Worm (Caenorhabditis elegans) whole organism, late embryonic: Measurements from ENCODE around the gene F21G4.6.

Experiments used
- F13H6.1 ChIP-seq: sonication (generic microtip); optimal IDR thresholded peaks from 2 replicates; lab custom pipeline; 2016; ENCODE audit warnings: missing genetic modification characterization, missing compliant biosample characterization
- T23F11.4 ChIP-seq: fragments of 200-800 bp; sonication (Bioruptor generic); optimal IDR thresholded peaks from 2 replicates; lab custom pipeline; 2018; ENCODE audit warnings: mild to moderate bottlenecking, missing genetic modification characterization, missing compliant biosample characterization
- ahr-1 ChIP-seq: sonication (generic microtip); optimal IDR thresholded peaks from 2 replicates; lab custom pipeline; 2016; ENCODE audit warnings: missing genetic modification characterization, missing compliant biosample characterization
- ama-1 ChIP-seq: fragments of 150-350 bp; optimal IDR thresholded peaks from 2 replicates; lab custom pipeline; 2014
- ceh-18 ChIP-seq: sonication (generic microtip); optimal IDR thresholded peaks from 2 replicates; lab custom pipeline; 2016; ENCODE audit warnings: missing genetic modification characterization, missing compliant biosample characterization
- ceh-19 ChIP-seq: fragments of 200-800 bp; sonication (Bioruptor generic); optimal IDR thresholded peaks from 2 replicates; lab custom pipeline; 2018; ENCODE audit warnings: mild to moderate bottlenecking, missing genetic modification characterization, missing compliant biosample characterization
- ceh-22 ChIP-seq: sonication (generic microtip); optimal IDR thresholded peaks from 2 replicates; lab custom pipeline; 2017; ENCODE audit warnings: missing biosample characterization, missing genetic modification characterization
- ceh-31 ChIP-seq: sonication (generic microtip); optimal IDR thresholded peaks from 2 replicates; lab custom pipeline; 2016; ENCODE audit warnings: missing genetic modification characterization, missing compliant biosample characterization
- ceh-34 ChIP-seq: sonication (generic microtip); optimal IDR thresholded peaks from 2 replicates; lab custom pipeline; 2016; ENCODE audit warnings: mild to moderate bottlenecking, missing genetic modification characterization, missing compliant biosample characterization
- ceh-45 ChIP-seq: fragments of 200-800 bp; sonication (Bioruptor generic); IDR thresholded peaks from 2 replicates; pipeline ENCODE4 v1.3.6; 2022; ENCODE audit warnings: missing genetic modification reagents, missing genetic modification characterization, missing compliant biosample characterization
- ceh-6 ChIP-seq: fragments of 200-800 bp; sonication (Bioruptor generic); optimal IDR thresholded peaks from 2 replicates; lab custom pipeline; 2018; ENCODE audit warnings: mild to moderate bottlenecking, missing genetic modification characterization, missing compliant biosample characterization
- che-1 ChIP-seq: sonication (generic microtip); optimal IDR thresholded peaks from 2 replicates; lab custom pipeline; 2016; ENCODE audit warnings: mild to moderate bottlenecking, missing genetic modification characterization, missing compliant biosample characterization
- dve-1 ChIP-seq: sonication (generic microtip); optimal IDR thresholded peaks from 2 replicates; lab custom pipeline; 2017; ENCODE audit warnings: antibody characterized with exemption, mild to moderate bottlenecking, missing genetic modification characterization, missing compliant biosample characterization
- elt-2 ChIP-seq: sonication (generic microtip); optimal IDR thresholded peaks from 2 replicates; lab custom pipeline; 2016; ENCODE audit warnings: missing genetic modification reagents, missing genetic modification characterization, missing compliant biosample characterization
- ets-4 ChIP-seq: sonication (generic microtip); optimal IDR thresholded peaks from 2 replicates; lab custom pipeline; 2016; ENCODE audit warnings: missing genetic modification characterization, missing compliant biosample characterization
- fax-1 ChIP-seq: sonication (generic microtip); optimal IDR thresholded peaks from 2 replicates; lab custom pipeline; 2016; ENCODE audit warnings: missing genotype, missing genetic modification characterization, missing compliant biosample characterization
- fkh-10 ChIP-seq: fragments of 150-350 bp; optimal IDR thresholded peaks from 2 replicates; lab custom pipeline; 2014; ENCODE audit warnings: missing biosample characterization, missing genetic modification reagents, missing genetic modification characterization
- hlh-15 ChIP-seq: sonication (generic microtip); optimal IDR thresholded peaks from 2 replicates; lab custom pipeline; 2016; ENCODE audit warnings: missing genetic modification characterization, missing compliant biosample characterization
- hlh-30 ChIP-seq: sonication (generic microtip); optimal IDR thresholded peaks from 2 replicates; lab custom pipeline; 2017; ENCODE audit warnings: antibody characterized with exemption, missing genetic modification characterization, missing compliant biosample characterization; ENCODE audit not compliant: insufficient read depth
- lim-6 ChIP-seq: sonication (generic microtip); optimal IDR thresholded peaks from 2 replicates; lab custom pipeline; 2016; ENCODE audit warnings: missing genetic modification characterization, missing compliant biosample characterization
- madf-2 ChIP-seq: sonication (generic microtip); optimal IDR thresholded peaks from 2 replicates; lab custom pipeline; 2017; ENCODE audit warnings: missing genetic modification characterization, missing compliant biosample characterization
- mec-3 ChIP-seq: sonication (generic microtip); optimal IDR thresholded peaks from 2 replicates; lab custom pipeline; 2016; ENCODE audit warnings: borderline replicate concordance, missing genetic modification characterization, missing compliant biosample characterization
- nfya-1 ChIP-seq: sonication (generic microtip); optimal IDR thresholded peaks from 2 replicates; lab custom pipeline; 2017; ENCODE audit warnings: missing genetic modification characterization, mild to moderate bottlenecking, missing compliant biosample characterization, antibody characterized with exemption, moderate library complexity
- nhr-232 ChIP-seq: sonication (generic microtip); optimal IDR thresholded peaks from 2 replicates; lab custom pipeline; 2016; ENCODE audit warnings: missing genetic modification characterization, missing compliant biosample characterization
- npax-4 ChIP-seq: sonication (generic microtip); optimal IDR thresholded peaks from 2 replicates; lab custom pipeline; 2016; ENCODE audit warnings: missing genetic modification characterization, missing compliant biosample characterization
- odd-2 ChIP-seq: sonication (generic microtip); optimal IDR thresholded peaks from 2 replicates; lab custom pipeline; 2017; ENCODE audit warnings: antibody characterized with exemption, mild to moderate bottlenecking, missing genetic modification characterization, missing compliant biosample characterization
- pax-1 ChIP-seq: fragments of 150-350 bp; optimal IDR thresholded peaks from 2 replicates; lab custom pipeline; 2014; ENCODE audit warnings: missing biosample characterization, missing genetic modification characterization
- pqm-1 ChIP-seq: sonication (generic microtip); optimal IDR thresholded peaks from 2 replicates; lab custom pipeline; 2016; ENCODE audit warnings: missing genetic modification characterization, missing compliant biosample characterization
- pros-1 ChIP-seq: fragments of 150-350 bp; optimal IDR thresholded peaks from 2 replicates; lab custom pipeline; 2014; ENCODE audit warnings: missing biosample characterization, missing genetic modification reagents, missing genetic modification characterization
- rnt-1 ChIP-seq: sonication (generic microtip); optimal IDR thresholded peaks from 2 replicates; lab custom pipeline; 2016; ENCODE audit warnings: missing genetic modification characterization, missing compliant biosample characterization
- sdc-2 ChIP-seq: sonication (generic microtip); optimal IDR thresholded peaks from 2 replicates; lab custom pipeline; 2016; ENCODE audit warnings: missing genotype, missing genetic modification characterization, missing compliant biosample characterization
- sox-4 ChIP-seq: sonication (generic microtip); optimal IDR thresholded peaks from 2 replicates; lab custom pipeline; 2017; ENCODE audit warnings: mild to moderate bottlenecking, missing genetic modification characterization, inconsistent platforms, missing compliant biosample characterization
- syd-9 ChIP-seq: sonication (generic microtip); optimal IDR thresholded peaks from 2 replicates; lab custom pipeline; 2016; ENCODE audit warnings: mild to moderate bottlenecking, missing genetic modification characterization, moderate library complexity, missing compliant biosample characterization
- tbx-2 ChIP-seq: sonication (generic microtip); optimal IDR thresholded peaks from 2 replicates; lab custom pipeline; 2016; ENCODE audit warnings: missing genetic modification characterization, missing compliant biosample characterization
- tbx-7 ChIP-seq: sonication (generic microtip); optimal IDR thresholded peaks from 2 replicates; lab custom pipeline; 2016; ENCODE audit warnings: missing genotype, missing genetic modification characterization, missing compliant biosample characterization
- unc-3 ChIP-seq, 2 experiments: fragments of 200-800 bp in 1 of 2; sonication (Bioruptor generic) in 1 of 2; sonication (generic microtip) in 1 of 2; conservative IDR thresholded peaks in 1 of 2; optimal IDR thresholded peaks in 1 of 2; 2 replicates each; pipeline versions ENCODE4 v1.3.6 to Lab custom; 2016 to 2022; ENCODE audit warnings: missing compliant biosample characterization in 2 of 2, missing genetic modification characterization in 2 of 2, missing genetic modification reagents in 1 of 2
- unc-42 ChIP-seq: sonication (generic microtip); optimal IDR thresholded peaks from 2 replicates; lab custom pipeline; 2016; ENCODE audit warnings: missing genotype, missing genetic modification characterization, missing compliant biosample characterization
- unc-55 ChIP-seq: sonication (generic microtip); optimal IDR thresholded peaks from 2 replicates; lab custom pipeline; 2017; ENCODE audit warnings: missing biosample characterization, missing genetic modification reagents, missing genetic modification characterization
- ztf-16 ChIP-seq: sonication (generic microtip); optimal IDR thresholded peaks from 2 replicates; lab custom pipeline; 2017; ENCODE audit warnings: missing genetic modification characterization, missing compliant biosample characterization

The F21G4.6 gene

ce11 chrX:9905840-9906239, 11.4 kb downstream of the F21G4.6 start, which contains the start of gene F21G4.5:
Gene F21G4.5, plus strand, starts transcription at chrX:9906140.
- TF ChIP-seq rnt-1 (no peak), pax-1 (no peak), ahr-1 (tag; lab: Kevin White, UChicago) (no peak), pros-1 (tag; lab: Kevin White, UChicago) (no peak), ztf-16 (no peak), ceh-6 (GFP tag; lab: Kevin White, UChicago) (no peak)

- TF ChIP-seq unc-3 (GFP tag; conservative IDR thresholded peaks at IDR 0.05; lab: Robert Waterston, UW) (no peak), unc-3 (tag; optimal IDR thresholded peaks at IDR 0.05; lab: Kevin White, UChicago) (no peak), ceh-31 (tag; lab: Kevin White, UChicago) (peak; percentile 74), ceh-34 (tag; lab: Kevin White, UChicago) (peak; percentile 35), nfya-1 (tag; lab: Kevin White, UChicago) (peak; percentile 67), ceh-19 (GFP tag; lab: Kevin White, UChicago) (peak; percentile 43), fax-1 (tag; lab: Kevin White, UChicago) (no peak), pqm-1 (tag; lab: Kevin White, UChicago) (no peak), hlh-30 (tag; lab: Kevin White, UChicago) (peak; percentile 38), sdc-2 (tag; lab: Kevin White, UChicago) (peak; percentile 58), ets-4 (no peak), unc-55 (GFP tag; lab: Kevin White, UChicago) (peak; percentile 31), tbx-2 (peak; percentile 37), elt-2 (tag; lab: Kevin White, UChicago) (no peak), unc-42 (tag; lab: Kevin White, UChicago) (peak; percentile 67), hlh-15 (no peak), che-1 (tag; lab: Kevin White, UChicago) (no peak), dve-1 (tag; lab: Kevin White, UChicago) (peak; percentile 37)
- TF ChIP-seq, all 69 proteins: peak for 10
These were observed 17.7 kb downstream of the F21G4.6 start, which contains the start of gene phf-34 for ce11 chrX:9899426-9900131. Gene phf-34, minus strand, starts transcription at chrX:9899476.

- TF ChIP-seq ceh-45 (GFP tag; lab: Robert Waterston, UW) (no peak), T23F11.4 (GFP tag; lab: Kevin White, UChicago) (no peak), fkh-10 (no peak), ama-1 (lab: Kevin White, UChicago) (no peak), ceh-18 (no peak), madf-2 (tag; lab: Kevin White, UChicago) (no peak), tbx-2 (no peak), sox-4 (no peak), mec-3 (tag; lab: Kevin White, UChicago) (no peak)
- TF ChIP-seq, all 69 proteins: peak for 0
These were observed 22.4 kb downstream of the F21G4.6 start, which contains the start of gene F21G4.3 for ce11 chrX:9894844-9895243. Gene F21G4.3, plus strand, starts transcription at chrX:9895144.

- TF ChIP-seq odd-2 (no peak), tbx-7 (tag; lab: Kevin White, UChicago) (no peak), ceh-22 (no peak), elt-2 (tag; lab: Kevin White, UChicago) (no peak), fax-1 (tag; lab: Kevin White, UChicago) (no peak), npax-4 (tag; lab: Kevin White, UChicago) (no peak), rnt-1 (no peak), syd-9 (no peak), hlh-15 (no peak), pax-1 (no peak), lim-6 (tag; lab: Kevin White, UChicago) (no peak), nhr-232 (tag; lab: Kevin White, UChicago) (no peak), ceh-45 (GFP tag; lab: Robert Waterston, UW) (no peak), F13H6.1 (tag; lab: Kevin White, UChicago) (no peak)
These were observed 24.2 kb downstream of the F21G4.6 start for ce11 chrX:9893069-9893468.
